Worm (Caenorhabditis elegans): ENCODE data around the gene Y41G9A.5.
A peak's percentile ranks its signal among the peaks of the same experiment; 100 is the strongest.

Y41G9A.5 gene

DNA sequence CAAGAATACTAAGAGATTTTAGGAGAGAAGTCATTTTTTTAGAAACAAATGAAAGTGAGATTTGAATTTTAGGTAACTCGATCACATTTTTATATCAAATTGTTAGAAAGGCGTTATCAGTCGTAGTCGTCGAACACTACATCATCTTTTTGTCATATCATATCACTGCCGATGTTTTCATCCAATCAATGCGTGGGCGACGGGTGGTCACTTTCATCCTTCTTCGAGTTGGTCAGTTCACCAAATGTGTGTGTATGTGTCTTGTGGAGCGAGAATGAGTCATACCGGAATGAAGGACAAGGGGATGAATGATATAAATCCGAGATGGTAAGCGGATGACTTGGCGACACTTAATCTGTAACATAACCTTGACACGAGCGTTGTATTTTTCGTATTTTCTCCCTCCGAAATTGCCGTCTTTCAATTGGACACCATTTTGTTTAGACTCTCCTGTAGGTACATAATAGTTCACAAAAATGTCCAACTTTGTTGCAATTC is at the start of gene Y41G9A.5, which contains the start of gene Y41G9A.10:
Gene Y41G9A.5 (plus strand): TSS at position 160 of the 498 bp plus-strand sequence.
Gene Y41G9A.10 (minus strand): TSS at position 51 of the 498 bp plus-strand sequence.
- TF ChIP-seq sea-1 (GFP tag; conservative IDR thresholded peaks at IDR 0.05) (no peak), flt-1 (GFP tag; IDR thresholded peaks at IDR 0.05) (no peak), tra-4 (tag; optimal IDR thresholded peaks at IDR 0.05) (no peak), ceh-13 (GFP tag; optimal IDR thresholded peaks at IDR 0.05) (no peak), hmbx-1 (tag; optimal IDR thresholded peaks at IDR 0.05) (no peak), ama-1 (optimal IDR thresholded peaks at IDR 0.05) (no peak), aly-1 (tag; optimal IDR thresholded peaks at IDR 0.05) (no peak)

DNA sequence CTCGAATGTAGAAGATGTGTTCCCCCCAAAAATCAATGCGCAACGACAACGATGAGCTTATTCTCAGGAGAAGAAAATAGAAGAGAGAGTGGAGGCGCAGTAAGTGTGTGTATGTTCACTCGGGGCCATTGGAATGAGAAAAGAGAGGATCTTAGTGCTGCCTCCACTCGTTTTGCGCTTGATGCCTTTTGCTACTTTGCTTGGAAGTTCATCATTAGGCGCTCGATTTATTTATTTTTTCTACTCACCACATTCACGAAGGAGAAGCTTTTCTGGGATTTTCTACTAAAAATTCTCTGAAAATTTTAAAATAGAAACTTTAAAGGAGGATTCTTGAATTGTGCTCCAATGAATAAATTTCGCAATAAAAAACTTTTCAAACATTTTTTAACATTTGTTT is 48.2 kb upstream of the Y41G9A.5 start, which contains the start of gene F52B10.3:
Gene F52B10.3 (minus strand): TSS at position 101 of the 400 bp plus-strand sequence.
- no peak for TF ChIP-seq tbx-37 (GFP tag; conservative IDR thresholded peaks at IDR 0.05)
- TF ChIP-seq pes-1 (GFP tag; IDR thresholded peaks at IDR 0.05): no peak
- TF ChIP-seq hmg-4 (GFP tag; optimal IDR thresholded peaks at IDR 0.05): no peak
- TF ChIP-seq ets-7 (tag; optimal IDR thresholded peaks at IDR 0.05): no peak
- no peak for TF ChIP-seq flt-1 (GFP tag; IDR thresholded peaks at IDR 0.05)
- TF ChIP-seq B0310.2 (tag; optimal IDR thresholded peaks at IDR 0.05): no peak
- TF ChIP-seq hnd-1 (tag; optimal IDR thresholded peaks at IDR 0.05): no peak
- no peak for TF ChIP-seq ama-1 (optimal IDR thresholded peaks at IDR 0.05)
- TF ChIP-seq F13C5.2 (tag; optimal IDR thresholded peaks at IDR 0.05): no peak

DNA sequence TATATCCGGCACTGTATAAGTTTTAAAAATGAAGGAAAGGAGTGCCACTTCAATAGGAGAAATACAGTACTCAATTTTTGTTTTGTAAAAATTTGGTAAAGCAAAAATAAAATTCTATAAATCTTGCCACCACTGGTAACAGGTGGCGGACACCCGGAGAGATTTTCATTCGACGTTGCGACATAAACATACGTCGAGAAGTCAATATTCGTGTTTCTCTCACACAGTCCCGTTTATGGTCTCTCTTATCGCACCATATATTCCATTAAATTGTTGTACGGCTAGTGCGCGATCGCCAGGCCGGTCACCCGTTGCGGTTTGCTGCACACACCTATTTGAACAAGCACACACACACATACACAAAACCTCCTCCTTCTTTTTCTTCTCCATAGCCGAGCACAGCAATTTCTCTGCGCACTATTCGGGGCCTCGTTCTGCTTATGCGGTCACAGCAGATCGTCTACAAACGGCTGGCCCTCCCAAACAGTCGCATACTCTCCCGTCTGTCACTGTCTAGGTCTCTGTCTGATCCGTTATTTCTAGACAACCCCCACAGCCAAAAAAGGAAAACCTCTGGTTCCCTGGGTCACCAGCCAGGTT is 45.5 kb upstream of the Y41G9A.5 start:
- TF ChIP-seq F13C5.2 (tag; optimal IDR thresholded peaks at IDR 0.05) (peak; percentile 19), aly-1 (tag; optimal IDR thresholded peaks at IDR 0.05) (no peak), flt-1 (GFP tag; IDR thresholded peaks at IDR 0.05) (0 out of 2 replicates have a peak, but pooled peaks have one; percentile 25), hmg-4 (GFP tag; optimal IDR thresholded peaks at IDR 0.05) (peak; percentile 80)

DNA sequence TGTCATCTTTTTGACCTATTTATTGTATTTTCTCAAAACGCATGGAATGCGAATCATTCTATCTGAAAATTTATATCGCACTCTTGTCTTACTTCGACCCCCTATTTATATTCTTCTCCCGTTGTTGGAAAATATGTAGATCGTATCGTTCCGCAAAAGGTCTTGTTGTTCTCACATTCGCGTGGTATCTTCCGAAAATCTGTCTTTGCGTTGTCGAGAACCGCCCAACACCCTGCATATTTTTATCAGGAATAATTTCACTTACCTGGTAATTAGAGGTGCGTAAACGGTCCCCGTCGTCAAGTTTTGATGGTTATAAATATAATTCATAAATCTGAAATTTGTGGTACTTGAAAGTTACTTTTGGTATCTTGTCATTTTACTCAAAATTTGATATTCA is 43.6 kb upstream of the Y41G9A.5 start:
- TF ChIP-seq hmbx-1 (tag; optimal IDR thresholded peaks at IDR 0.05) (no peak), ceh-36 (tag; optimal IDR thresholded peaks at IDR 0.05) (no peak), scrt-1 (GFP tag; IDR thresholded peaks at IDR 0.05) (no peak), pes-1 (GFP tag; IDR thresholded peaks at IDR 0.05) (no peak), hmg-4 (GFP tag; optimal IDR thresholded peaks at IDR 0.05) (no peak), tra-4 (tag; optimal IDR thresholded peaks at IDR 0.05) (no peak), tbx-11 (GFP tag; IDR thresholded peaks at IDR 0.05) (no peak), F13C5.2 (tag; optimal IDR thresholded peaks at IDR 0.05) (no peak), ceh-13 (GFP tag; optimal IDR thresholded peaks at IDR 0.05) (no peak)

DNA sequence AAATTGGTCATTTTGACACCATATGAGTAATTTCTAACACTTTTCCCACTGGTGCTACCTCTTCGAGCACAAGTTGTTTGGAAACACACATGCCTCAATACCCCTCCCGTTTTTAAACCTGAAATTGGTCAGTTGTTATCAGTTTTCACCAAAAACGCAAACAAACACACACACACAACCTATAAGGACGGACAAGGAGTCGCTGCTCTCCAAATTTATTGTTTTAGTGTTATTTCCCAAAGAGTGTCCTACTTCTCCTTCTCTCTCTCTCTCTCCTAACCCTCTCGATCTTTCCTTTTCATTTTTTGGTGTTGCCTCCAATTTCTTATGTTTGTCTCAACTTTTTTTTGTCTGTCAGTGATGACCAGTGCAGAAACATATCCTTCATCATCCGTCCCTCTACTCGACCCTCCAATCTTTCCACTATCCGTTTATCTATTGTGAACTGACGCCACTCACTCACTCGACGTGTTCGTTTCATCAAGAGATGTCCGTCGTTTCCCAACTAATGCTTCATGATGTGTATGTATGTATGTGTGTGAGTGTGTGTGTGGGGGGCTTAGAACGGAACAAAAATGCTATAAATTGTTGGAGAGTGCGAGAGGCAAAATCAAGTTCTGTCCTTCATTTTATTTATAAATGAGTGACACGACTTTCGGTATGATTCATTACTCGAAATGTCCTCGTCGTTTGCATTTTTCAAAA is 42.6 kb upstream of the Y41G9A.5 start:
- TF ChIP-seq ets-7 (tag; optimal IDR thresholded peaks at IDR 0.05): no peak
- TF ChIP-seq ceh-13 (GFP tag; optimal IDR thresholded peaks at IDR 0.05): no peak
- no peak for TF ChIP-seq tbx-11 (GFP tag; IDR thresholded peaks at IDR 0.05)
- no peak for TF ChIP-seq pes-1 (GFP tag; IDR thresholded peaks at IDR 0.05)
- TF ChIP-seq tra-4 (tag; optimal IDR thresholded peaks at IDR 0.05): no peak
- no peak for TF ChIP-seq hmg-4 (GFP tag; optimal IDR thresholded peaks at IDR 0.05)
- TF ChIP-seq B0310.2 (tag; optimal IDR thresholded peaks at IDR 0.05): no peak
- TF ChIP-seq sea-1 (GFP tag; conservative IDR thresholded peaks at IDR 0.05): no peak
- no peak for TF ChIP-seq ceh-36 (tag; optimal IDR thresholded peaks at IDR 0.05)
- TF ChIP-seq flt-1 (GFP tag; IDR thresholded peaks at IDR 0.05): no peak
- TF ChIP-seq F13C5.2 (tag; optimal IDR thresholded peaks at IDR 0.05): no peak

DNA sequence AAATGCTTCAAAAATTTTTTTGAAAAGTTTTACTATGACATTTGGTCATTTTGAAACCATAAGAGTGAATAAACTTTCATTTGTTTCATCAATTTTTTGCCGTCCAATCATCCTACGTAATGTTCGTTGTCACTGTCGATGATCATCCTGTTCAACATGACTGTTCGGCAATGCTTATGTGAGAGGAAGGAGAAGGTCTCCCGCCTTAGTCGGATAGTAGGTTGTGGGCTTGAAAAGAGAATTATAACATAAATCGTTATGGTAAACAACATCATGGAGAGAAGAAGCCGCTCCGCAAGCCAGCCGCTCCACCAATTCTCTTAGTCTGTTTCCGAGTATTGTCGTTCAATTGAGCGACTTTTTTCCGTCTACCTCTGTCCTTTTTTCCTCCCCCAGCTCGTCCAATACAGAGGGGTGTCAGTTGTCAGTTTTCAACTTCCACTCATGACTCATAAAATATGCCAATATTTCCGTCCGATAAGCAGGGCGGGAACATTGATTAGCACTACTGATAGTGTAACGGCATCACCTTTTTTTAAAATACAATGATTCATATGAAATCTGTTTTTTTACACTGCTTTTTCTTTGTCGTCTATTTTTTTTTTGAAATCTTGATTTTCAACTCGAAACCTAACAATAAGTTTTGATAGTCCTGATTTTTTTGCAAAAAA is 40.3 kb upstream of the Y41G9A.5 start:
- TF ChIP-seq ets-7 (tag; optimal IDR thresholded peaks at IDR 0.05) (no peak), ceh-13 (GFP tag; optimal IDR thresholded peaks at IDR 0.05) (no peak), ceh-36 (tag; optimal IDR thresholded peaks at IDR 0.05) (no peak), B0310.2 (tag; optimal IDR thresholded peaks at IDR 0.05) (no peak), hnd-1 (tag; optimal IDR thresholded peaks at IDR 0.05) (no peak), tbx-11 (GFP tag; IDR thresholded peaks at IDR 0.05) (no peak), tbx-37 (GFP tag; conservative IDR thresholded peaks at IDR 0.05) (no peak), ama-1 (optimal IDR thresholded peaks at IDR 0.05) (no peak), scrt-1 (GFP tag; IDR thresholded peaks at IDR 0.05) (no peak), hmg-4 (GFP tag; optimal IDR thresholded peaks at IDR 0.05) (no peak), hmbx-1 (tag; optimal IDR thresholded peaks at IDR 0.05) (no peak), sea-1 (GFP tag; conservative IDR thresholded peaks at IDR 0.05) (no peak), aly-1 (tag; optimal IDR thresholded peaks at IDR 0.05) (no peak), pes-1 (GFP tag; IDR thresholded peaks at IDR 0.05) (no peak)

DNA sequence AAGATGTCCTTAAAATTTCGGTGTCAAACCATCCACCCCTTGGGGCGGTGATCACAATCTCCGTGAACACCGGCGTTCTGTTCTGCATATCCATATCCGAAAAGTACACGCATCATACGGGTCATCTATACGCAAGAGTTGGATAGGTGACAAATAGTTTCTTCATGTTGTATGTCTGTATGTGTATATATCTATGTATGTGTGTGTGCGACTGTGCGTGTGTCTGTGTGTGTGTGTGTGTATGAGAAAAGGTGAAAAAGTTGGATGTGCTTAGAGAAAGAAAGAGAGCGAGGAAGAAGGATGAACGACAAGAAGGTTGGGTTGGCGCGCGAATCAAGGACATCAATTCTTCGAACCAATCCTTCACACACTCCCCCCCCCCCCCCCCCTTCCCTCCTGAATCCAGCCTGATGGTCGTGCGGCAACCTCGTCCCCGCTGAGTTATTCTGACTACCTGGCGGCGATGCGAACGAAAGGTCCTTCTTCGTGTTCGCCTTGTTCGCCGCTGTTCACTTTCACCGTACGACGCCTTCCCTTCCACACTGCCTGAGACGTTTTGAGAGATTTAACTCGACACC is 39.1 kb upstream of the Y41G9A.5 start:
- peak; percentile 58 for TF ChIP-seq hmg-4 (GFP tag; optimal IDR thresholded peaks at IDR 0.05)
- TF ChIP-seq B0310.2 (tag; optimal IDR thresholded peaks at IDR 0.05): no peak
- no peak for TF ChIP-seq scrt-1 (GFP tag; IDR thresholded peaks at IDR 0.05)
- 0 out of 2 replicates have a peak, but pooled peaks have one; percentile 20 for TF ChIP-seq flt-1 (GFP tag; IDR thresholded peaks at IDR 0.05)
